Worm (Caenorhabditis elegans) whole organism, mixed stage, embryonic: ENCODE measurements around the gene bed-3.

Experiments
- ces-1 ChIP-seq: fragments of 150-350 bp; optimal IDR thresholded peaks from 2 replicates; lab custom pipeline; 2014; ENCODE audit warnings: missing biosample characterization, missing genetic modification reagents, missing genetic modification characterization
- lin-13 ChIP-seq: fragments of 150-350 bp; optimal IDR thresholded peaks from 2 replicates; lab custom pipeline; 2014; ENCODE audit warnings: missing biosample characterization, missing genetic modification characterization
- mep-1 ChIP-seq: fragments of 150-350 bp; optimal IDR thresholded peaks from 2 replicates; lab custom pipeline; 2017; ENCODE audit warnings: missing biosample characterization, missing genetic modification reagents, missing genetic modification characterization, inconsistent platforms
- nhr-12 ChIP-seq: fragments of 150-350 bp; optimal IDR thresholded peaks from 2 replicates; lab custom pipeline; 2014; ENCODE audit warnings: missing biosample characterization, missing genetic modification characterization
- snpc-4 ChIP-seq: fragments of 150-350 bp; optimal IDR thresholded peaks from 2 replicates; lab custom pipeline; 2014; ENCODE audit warnings: missing biosample characterization, missing genetic modification characterization
- unc-62 ChIP-seq: fragments of 150-350 bp; optimal IDR thresholded peaks from 2 replicates; lab custom pipeline; 2014; ENCODE audit warnings: missing biosample characterization, missing genetic modification reagents, missing genetic modification characterization
- zip-8 ChIP-seq: fragments of 150-350 bp; optimal IDR thresholded peaks from 2 replicates; lab custom pipeline; 2014; ENCODE audit warnings: missing biosample characterization, missing genetic modification characterization
- ztf-11 ChIP-seq: fragments of 150-350 bp; optimal IDR thresholded peaks from 2 replicates; lab custom pipeline; 2014; ENCODE audit warnings: missing biosample characterization, missing genetic modification characterization

DNA sequence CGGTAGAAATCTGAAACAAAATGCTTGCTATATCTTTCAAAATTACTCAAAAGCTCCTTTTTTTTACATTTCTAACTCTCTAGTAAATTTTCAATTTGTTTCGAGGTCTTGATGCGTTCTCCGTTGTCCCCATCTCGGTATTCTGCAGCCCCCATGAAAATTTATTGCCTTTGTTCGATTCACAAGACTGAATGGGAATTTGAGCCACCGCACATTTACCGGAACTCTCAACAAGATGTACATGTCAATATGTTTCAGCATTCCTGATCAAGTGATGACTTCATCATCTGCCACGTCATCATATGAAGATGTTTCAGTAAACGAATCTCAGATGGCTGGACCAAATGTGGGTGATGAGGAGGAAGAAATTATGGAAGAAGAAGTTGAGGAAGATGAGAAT, 4.1 kb downstream of the bed-3 start:
- TF ChIP-seq unc-62 (no peak), ces-1 (GFP tag; lab: Kevin White, UChicago) (no peak), nhr-12 (tag; lab: Kevin White, UChicago) (no peak), zip-8 (tag; lab: Kevin White, UChicago) (no peak), mep-1 (tag; lab: Kevin White, UChicago) (no peak), snpc-4 (no peak), ztf-11 (tag; lab: Kevin White, UChicago) (no peak), lin-13 (tag; lab: Kevin White, UChicago) (no peak)
